Fruit fly (Drosophila melanogaster): Measurements from ENCODE around the gene Snmp1.
A peak's percentile ranks its signal among the peaks of the same experiment; 100 is the strongest.

The Snmp1 gene

dm6 chr3R:21155931-21156488 lies 12.0 kb downstream of the Snmp1 start (continued):
- peak; percentile 10 for TF ChIP-seq gem (tag; optimal IDR thresholded peaks at IDR 0.05)
- TF ChIP-seq Dip3 (GFP tag; optimal IDR thresholded peaks at IDR 0.05), result peak; percentile 36
- TF ChIP-seq CG1603 (tag; optimal IDR thresholded peaks at IDR 0.05), result peak; percentile 22
- no peak for TF ChIP-seq ab (GFP tag; optimal IDR thresholded peaks at IDR 0.05)
- TF ChIP-seq knrl (GFP tag; IDR thresholded peaks at IDR 0.05; ENCODE audit: partially characterized antibody), result peak; percentile 61; the same call in 2 of the 3 replicates
- TF ChIP-seq oc (tag; optimal IDR thresholded peaks at IDR 0.05), result peak; percentile 13
- TF ChIP-seq Nf-YB (GFP tag; optimal IDR thresholded peaks at IDR 0.05), result no peak
- peak; percentile 62 for TF ChIP-seq nmo (GFP tag; optimal IDR thresholded peaks at IDR 0.05)
- peak; percentile 53; the same call in 1 of the 2 replicates for TF ChIP-seq tna (GFP tag; IDR thresholded peaks at IDR 0.05; ENCODE audit: partially characterized antibody)
- TF ChIP-seq Six4 (GFP tag; optimal IDR thresholded peaks at IDR 0.05), result peak; percentile 0
- TF ChIP-seq mam (GFP tag; optimal IDR thresholded peaks at IDR 0.05), result peak; percentile 12
- TF ChIP-seq maf-S (GFP tag; optimal IDR thresholded peaks at IDR 0.05), result no peak
- TF ChIP-seq CG3163 (GFP tag; optimal IDR thresholded peaks at IDR 0.05), result peak; percentile 17
- peak; percentile 78 for TF ChIP-seq Sry-δ (GFP tag; optimal IDR thresholded peaks at IDR 0.05)
- TF ChIP-seq CG18011 (GFP tag; optimal IDR thresholded peaks at IDR 0.05), result peak; percentile 99
- TF ChIP-seq Sin3A (optimal IDR thresholded peaks at IDR 0.05), result peak; percentile 95
- TF ChIP-seq CoRest (tag; optimal IDR thresholded peaks at IDR 0.05), result peak; percentile 63
- peak; percentile 49 for TF ChIP-seq CG10267 (tag; optimal IDR thresholded peaks at IDR 0.05)
- peak; percentile 72 to 97 for TF ChIP-seq insv (GFP tag; optimal IDR thresholded peaks at IDR 0.05)
- TF ChIP-seq D (optimal IDR thresholded peaks at IDR 0.05), result no peak
- no peak for TF ChIP-seq D (GFP tag; optimal IDR thresholded peaks at IDR 0.05)
- TF ChIP-seq grau (tag; optimal IDR thresholded peaks at IDR 0.05), result peak; percentile 8
- peak; percentile 7 for TF ChIP-seq Chrac-16 (GFP tag; optimal IDR thresholded peaks at IDR 0.05)
- TF ChIP-seq stwl (tag; optimal IDR thresholded peaks at IDR 0.05), result peak; percentile 99
- TF ChIP-seq CG10209 (GFP tag; optimal IDR thresholded peaks at IDR 0.05), result no peak
- peak; percentile 54; the same call in 2 of the 3 replicates for TF ChIP-seq CG16813 (GFP tag; IDR thresholded peaks at IDR 0.05; ENCODE audit: partially characterized antibody)
- peak; percentile 53; the same call in 2 of the 3 replicates for TF ChIP-seq Opbp (GFP tag; IDR thresholded peaks at IDR 0.05; ENCODE audit: partially characterized antibody)
- peak; percentile 51 for TF ChIP-seq bcd (GFP tag; optimal IDR thresholded peaks at IDR 0.05)
- peak; percentile 94 for TF ChIP-seq Lhr (GFP tag; optimal IDR thresholded peaks at IDR 0.05)
- TF ChIP-seq trem (tag; optimal IDR thresholded peaks at IDR 0.05), result peak; percentile 19
- TF ChIP-seq CG8290 (GFP tag; optimal IDR thresholded peaks at IDR 0.05), result no peak
- peak in 1 of 2 experiments; percentile 29 for TF ChIP-seq CG8290 (tag; optimal IDR thresholded peaks at IDR 0.05)
- no peak for TF ChIP-seq CG3281 (GFP tag; optimal IDR thresholded peaks at IDR 0.05)
- TF ChIP-seq CG17361 (GFP tag; IDR thresholded peaks at IDR 0.05), result 0 out of 3 replicates have a peak, but pooled peaks have one; percentile 25
- TF ChIP-seq CG11504 (tag; optimal IDR thresholded peaks at IDR 0.05), result peak; percentile 26
- peak; percentile 85 for TF ChIP-seq pzg (GFP tag; optimal IDR thresholded peaks at IDR 0.05)
- peak; percentile 27 for TF ChIP-seq CTCF (GFP tag; optimal IDR thresholded peaks at IDR 0.05)
- TF ChIP-seq CG6813 (GFP tag; optimal IDR thresholded peaks at IDR 0.05), result no peak
- 0 out of 2 replicates have a peak, but pooled peaks have one; percentile 7 for TF ChIP-seq Xrp1 (GFP tag; IDR thresholded peaks at IDR 0.05)
- no peak for TF ChIP-seq H15 (GFP tag; IDR thresholded peaks at IDR 0.05)
- peak; percentile 5 for TF ChIP-seq Elba2 (GFP tag; optimal IDR thresholded peaks at IDR 0.05)
- peak; percentile 68 for TF ChIP-seq CG14710 (tag; optimal IDR thresholded peaks at IDR 0.05)
- peak; percentile 47 for TF ChIP-seq pita (GFP tag; optimal IDR thresholded peaks at IDR 0.05)
- TF ChIP-seq NC2β (GFP tag; optimal IDR thresholded peaks at IDR 0.05), result peak; percentile 3
- no peak for TF ChIP-seq toy (GFP tag; IDR thresholded peaks at IDR 0.05)
- peak; percentile 67 for TF ChIP-seq CG34224 (GFP tag; IDR thresholded peaks at IDR 0.05; ENCODE audit: partially characterized antibody)
- TF ChIP-seq slbo (GFP tag; IDR thresholded peaks at IDR 0.05), result 0 out of 2 replicates have a peak, but pooled peaks have one; percentile 9
- TF ChIP-seq cg (GFP tag; optimal IDR thresholded peaks at IDR 0.05), result no peak
- peak; percentile 18 for TF ChIP-seq CG2712 (tag; optimal IDR thresholded peaks at IDR 0.05)
- 0 out of 2 replicates have a peak, but pooled peaks have one; percentile 7 for TF ChIP-seq vvl (GFP tag; IDR thresholded peaks at IDR 0.05)
